Worm (Caenorhabditis elegans): Measurements from ENCODE around the gene grd-7.

The grd-7 gene

ce11 chrX:7268965-7269364 is 314 bp downstream of the grd-7 start:
- no peak for TF ChIP-seq nhr-12 (tag; optimal IDR thresholded peaks at IDR 0.05)
- no peak for TF ChIP-seq ztf-1 (GFP tag; conservative IDR thresholded peaks at IDR 0.05)
- TF ChIP-seq ZK546.5 (tag; optimal IDR thresholded peaks at IDR 0.05) = no peak
- TF ChIP-seq nhr-11 (tag; optimal IDR thresholded peaks at IDR 0.05) = no peak
- TF ChIP-seq F13H6.1 (tag; optimal IDR thresholded peaks at IDR 0.05) = no peak
- no peak for TF ChIP-seq ceh-82 (tag; optimal IDR thresholded peaks at IDR 0.05)
- no peak for TF ChIP-seq snpc-4 (tag; optimal IDR thresholded peaks at IDR 0.05)
- no peak for TF ChIP-seq nhr-10 (tag; optimal IDR thresholded peaks at IDR 0.05)
- TF ChIP-seq peb-1 (tag; optimal IDR thresholded peaks at IDR 0.05) = no peak
- TF ChIP-seq lsy-2 (tag; optimal IDR thresholded peaks at IDR 0.05) = no peak
- TF ChIP-seq sma-9 (GFP tag; optimal IDR thresholded peaks at IDR 0.05) = no peak
- TF ChIP-seq sma-9 (tag; optimal IDR thresholded peaks at IDR 0.05) = no peak
- TF ChIP-seq nhr-25 (tag; optimal IDR thresholded peaks at IDR 0.05) = no peak

ce11 chrX:7265348-7265747 is 3.9 kb downstream of the grd-7 start, which contains the start of gene F46H5.2:
Gene F46H5.2 (plus strand): TSS chrX:7265648.
- TF ChIP-seq ztf-11 (tag; optimal IDR thresholded peaks at IDR 0.05) (no peak), mbf-1 (tag; optimal IDR thresholded peaks at IDR 0.05) (no peak), elt-3 (tag; optimal IDR thresholded peaks at IDR 0.05) (no peak), nhr-11 (tag; optimal IDR thresholded peaks at IDR 0.05) (no peak), nhr-12 (tag; optimal IDR thresholded peaks at IDR 0.05) (no peak), elt-1 (tag; optimal IDR thresholded peaks at IDR 0.05) (no peak), ama-1 (optimal IDR thresholded peaks at IDR 0.05) (no peak), nhr-10 (tag; optimal IDR thresholded peaks at IDR 0.05) (no peak)

- TF ChIP-seq blmp-1 (tag; optimal IDR thresholded peaks at IDR 0.05; ENCODE audit: insufficient read depth) = peak; percentile 74
- TF ChIP-seq lin-13 (GFP tag; optimal IDR thresholded peaks at IDR 0.05) = peak; percentile 88
- no peak for TF ChIP-seq ZK546.5 (tag; optimal IDR thresholded peaks at IDR 0.05)
- peak; percentile 37 for TF ChIP-seq gmeb-1 (tag; optimal IDR thresholded peaks at IDR 0.05)
- TF ChIP-seq skn-1 (tag; optimal IDR thresholded peaks at IDR 0.05) = no peak
- peak; percentile 89 for TF ChIP-seq unc-55 (GFP tag; optimal IDR thresholded peaks at IDR 0.05)
- no peak for TF ChIP-seq nhr-237 (tag; optimal IDR thresholded peaks at IDR 0.05)
- TF ChIP-seq mdl-1 (tag; optimal IDR thresholded peaks at IDR 0.05) = peak in 1 of 2 experiments; percentile 52
- no peak for TF ChIP-seq lin-39 (tag; optimal IDR thresholded peaks at IDR 0.05)
- TF ChIP-seq nhr-11 (tag; optimal IDR thresholded peaks at IDR 0.05) = no peak
- TF ChIP-seq nhr-129 (tag; optimal IDR thresholded peaks at IDR 0.05) = peak; percentile 97
- TF ChIP-seq peb-1 (tag; optimal IDR thresholded peaks at IDR 0.05) = peak; percentile 59
- peak; percentile 93 for TF ChIP-seq crh-2 (tag; optimal IDR thresholded peaks at IDR 0.05)
- TF ChIP-seq sma-9 (GFP tag; optimal IDR thresholded peaks at IDR 0.05) = peak; percentile 78
- TF ChIP-seq sma-9 (tag; optimal IDR thresholded peaks at IDR 0.05) = no peak
- peak; percentile 43 to 79 for TF ChIP-seq lsy-2 (tag; optimal IDR thresholded peaks at IDR 0.05)
- no peak for TF ChIP-seq R02D3.7 (tag; optimal IDR thresholded peaks at IDR 0.05)
- TF ChIP-seq aly-2 (tag; optimal IDR thresholded peaks at IDR 0.05) = no peak
- peak; percentile 96 for TF ChIP-seq unc-39 (tag; optimal IDR thresholded peaks at IDR 0.05)
- no peak for TF ChIP-seq nhr-12 (tag; optimal IDR thresholded peaks at IDR 0.05)
- no peak for TF ChIP-seq ztf-1 (GFP tag; conservative IDR thresholded peaks at IDR 0.05)
- TF ChIP-seq elt-3 (tag; optimal IDR thresholded peaks at IDR 0.05) = no peak
- peak; percentile 93 for TF ChIP-seq nhr-25 (tag; optimal IDR thresholded peaks at IDR 0.05)
- peak; percentile 50 for TF ChIP-seq ztf-11 (tag; optimal IDR thresholded peaks at IDR 0.05)
- TF ChIP-seq dmd-4 (tag; optimal IDR thresholded peaks at IDR 0.05) = no peak
- no peak for TF ChIP-seq mbf-1 (tag; optimal IDR thresholded peaks at IDR 0.05)
- TF ChIP-seq ceh-16 (tag; optimal IDR thresholded peaks at IDR 0.05) = peak; percentile 75
- TF ChIP-seq mab-5 (tag; optimal IDR thresholded peaks at IDR 0.05) = peak; percentile 68
- peak; percentile 51 for TF ChIP-seq egl-27 (tag; optimal IDR thresholded peaks at IDR 0.05)
- no peak for TF ChIP-seq unc-62 (GFP tag; optimal IDR thresholded peaks at IDR 0.05)
- peak; percentile 84 for TF ChIP-seq nhr-21 (tag; optimal IDR thresholded peaks at IDR 0.05)
- peak; percentile 87 for TF ChIP-seq C34F6.9 (tag; optimal IDR thresholded peaks at IDR 0.05)
- peak; percentile 96 for TF ChIP-seq fos-1 (tag; optimal IDR thresholded peaks at IDR 0.05)
- TF ChIP-seq nhr-77 (tag; optimal IDR thresholded peaks at IDR 0.05) = peak; percentile 64
- TF ChIP-seq lin-11 (tag; optimal IDR thresholded peaks at IDR 0.05) = peak; percentile 89
- no peak for TF ChIP-seq nhr-23 (tag; optimal IDR thresholded peaks at IDR 0.05)
- peak; percentile 97 for TF ChIP-seq F13H6.1 (tag; optimal IDR thresholded peaks at IDR 0.05)
- TF ChIP-seq ztf-4 (tag; optimal IDR thresholded peaks at IDR 0.05) = peak; percentile 71
- TF ChIP-seq zag-1 (tag; optimal IDR thresholded peaks at IDR 0.05) = peak; percentile 92
- TF ChIP-seq elt-1 (tag; optimal IDR thresholded peaks at IDR 0.05) = no peak
- peak; percentile 65 for TF ChIP-seq ama-1 (optimal IDR thresholded peaks at IDR 0.05)
- peak; percentile 92 for TF ChIP-seq sma-3 (GFP tag; optimal IDR thresholded peaks at IDR 0.05)
- TF ChIP-seq ceh-82 (tag; optimal IDR thresholded peaks at IDR 0.05) = no peak
- no peak for TF ChIP-seq alr-1 (tag; optimal IDR thresholded peaks at IDR 0.05)
- TF ChIP-seq nhr-10 (tag; optimal IDR thresholded peaks at IDR 0.05) = peak; percentile 59
- peak; percentile 84 for TF ChIP-seq nhr-6 (tag; optimal IDR thresholded peaks at IDR 0.05)
Observed at ce11 chrX:7264591-7265306, 4.5 kb downstream of the grd-7 start.
